Worm (Caenorhabditis elegans) whole organism, L1 larva: Measurements from ENCODE around the gene F46B6.4.

Source experiments
- C04F5.9 ChIP-seq: sonication (generic microtip); optimal IDR thresholded peaks from 2 replicates; lab custom pipeline; 2016; ENCODE audit warnings: missing genetic modification characterization, missing compliant biosample characterization
- C16A3.4 ChIP-seq: fragments of 150-350 bp; optimal IDR thresholded peaks from 2 replicates; lab custom pipeline; 2014; ENCODE audit warnings: missing biosample characterization, missing genetic modification characterization
- C34B4.2 ChIP-seq: sonication (generic microtip); optimal IDR thresholded peaks from 2 replicates; lab custom pipeline; 2017; ENCODE audit warnings: mild to moderate bottlenecking, missing genetic modification characterization, missing compliant biosample characterization
- F16B12.6 ChIP-seq: fragments of 150-350 bp; optimal IDR thresholded peaks from 2 replicates; lab custom pipeline; 2014; ENCODE audit warnings: missing biosample characterization, missing genetic modification characterization
- alr-1 ChIP-seq: fragments of 200-800 bp; sonication (Bioruptor generic); optimal IDR thresholded peaks from 2 replicates; lab custom pipeline; 2018; ENCODE audit warnings: borderline replicate concordance, mild to moderate bottlenecking, missing genetic modification characterization, missing compliant biosample characterization
- aly-2 ChIP-seq: fragments of 150-350 bp; optimal IDR thresholded peaks from 2 replicates; lab custom pipeline; 2014; ENCODE audit warnings: missing biosample characterization, missing genetic modification characterization
- ama-1 ChIP-seq: fragments of 150-350 bp; optimal IDR thresholded peaks from 2 replicates; lab custom pipeline; 2014
- blmp-1 ChIP-seq: fragments of 150-350 bp; optimal IDR thresholded peaks from 2 replicates; lab custom pipeline; 2014; ENCODE audit warnings: missing biosample characterization, missing genetic modification characterization
- ceh-63 ChIP-seq: fragments of 200-800 bp; sonication (Bioruptor generic); optimal IDR thresholded peaks from 2 replicates; lab custom pipeline; 2018; ENCODE audit warnings: mild to moderate bottlenecking, missing genetic modification characterization, missing compliant biosample characterization
- ceh-8 ChIP-seq: fragments of 200-800 bp; sonication (Bioruptor generic); optimal IDR thresholded peaks from 2 replicates; lab custom pipeline; 2018; ENCODE audit warnings: mild to moderate bottlenecking, missing genetic modification characterization, moderate library complexity, missing compliant biosample characterization
- ceh-90 ChIP-seq: sonication (generic microtip); optimal IDR thresholded peaks from 2 replicates; lab custom pipeline; 2016; ENCODE audit warnings: missing genetic modification characterization, missing compliant biosample characterization
- ces-1 ChIP-seq: fragments of 150-350 bp; optimal IDR thresholded peaks from 2 replicates; lab custom pipeline; 2014; ENCODE audit warnings: missing biosample characterization, missing genetic modification reagents, missing genetic modification characterization
- dpl-1 ChIP-seq, 3 experiments: fragments of 150-350 bp in 2 of 3; sonication (generic microtip) in 1 of 3; optimal IDR thresholded peaks; 2 replicates each; lab custom pipeline; 2014 to 2017; ENCODE audit warnings: missing biosample characterization in 3 of 3, missing genetic modification characterization in 3 of 3, missing genetic modification reagents in 3 of 3
- dsc-1 ChIP-seq: sonication (generic microtip); optimal IDR thresholded peaks from 2 replicates; lab custom pipeline; 2016; ENCODE audit warnings: mild to moderate bottlenecking, missing genetic modification characterization, missing compliant biosample characterization
- efl-3 ChIP-seq: fragments of 200-800 bp; sonication (Bioruptor generic); optimal IDR thresholded peaks from 2 replicates; lab custom pipeline; 2018; ENCODE audit warnings: mild to moderate bottlenecking, missing genetic modification characterization, missing compliant biosample characterization
- egl-13 ChIP-seq: sonication (generic microtip); optimal IDR thresholded peaks from 2 replicates; lab custom pipeline; 2016; ENCODE audit warnings: missing genotype, missing genetic modification reagents, missing genetic modification characterization, missing compliant biosample characterization
- elt-2 ChIP-seq: sonication (generic microtip); optimal IDR thresholded peaks from 2 replicates; lab custom pipeline; 2016; ENCODE audit warnings: missing genetic modification characterization, mild to moderate bottlenecking, inconsistent platforms, missing compliant biosample characterization, missing genetic modification reagents
- elt-3 ChIP-seq, 6 experiments: fragments of 150-350 bp in 1 of 6; sonication (generic microtip); optimal IDR thresholded peaks; 2 replicates each; lab custom pipeline; 2017 to 2018; ENCODE audit warnings: missing biosample characterization in 6 of 6, missing genetic modification characterization in 6 of 6, inconsistent platforms in 1 of 6
- ets-5 ChIP-seq: fragments of 200-800 bp; sonication (Bioruptor generic); IDR thresholded peaks from 2 replicates; pipeline ENCODE4 v1.3.6; 2022; ENCODE audit warnings: missing genetic modification characterization, missing compliant biosample characterization
- fkh-10 ChIP-seq: sonication (generic microtip); optimal IDR thresholded peaks from 2 replicates; lab custom pipeline; 2017; ENCODE audit warnings: missing biosample characterization, missing genetic modification reagents, missing genetic modification characterization
- fkh-8 ChIP-seq: sonication (generic microtip); optimal IDR thresholded peaks from 2 replicates; lab custom pipeline; 2016; ENCODE audit warnings: mild to moderate bottlenecking, missing genetic modification characterization, missing compliant biosample characterization
- fos-1 ChIP-seq: fragments of 150-350 bp; optimal IDR thresholded peaks from 2 replicates; lab custom pipeline; 2014; ENCODE audit warnings: missing biosample characterization, missing genetic modification characterization
- hlh-17 ChIP-seq: fragments of 200-800 bp; sonication (Bioruptor generic); optimal IDR thresholded peaks from 2 replicates; lab custom pipeline; 2018; ENCODE audit warnings: missing genetic modification characterization, mild to moderate bottlenecking, missing compliant biosample characterization, moderate library complexity, borderline replicate concordance
- irx-1 ChIP-seq: sonication (generic microtip); optimal IDR thresholded peaks from 2 replicates; lab custom pipeline; 2016; ENCODE audit warnings: missing genetic modification characterization, missing compliant biosample characterization
- isw-1 ChIP-seq: fragments of 200-800 bp; sonication (Bioruptor generic); IDR thresholded peaks from 2 replicates; pipeline ENCODE4 v1.3.6; 2022; ENCODE audit warnings: missing genetic modification characterization, missing compliant biosample characterization
- lin-13 ChIP-seq: fragments of 150-350 bp; optimal IDR thresholded peaks from 2 replicates; lab custom pipeline; 2014; ENCODE audit warnings: missing biosample characterization, missing genetic modification reagents, missing genetic modification characterization
- lin-15B ChIP-seq: fragments of 150-350 bp; sonication (generic microtip); optimal IDR thresholded peaks from 3 replicates; lab custom pipeline; 2014; ENCODE audit warnings: missing biosample characterization, missing genetic modification characterization
- lir-3 ChIP-seq: sonication (generic microtip); optimal IDR thresholded peaks from 2 replicates; lab custom pipeline; 2016; ENCODE audit warnings: mild to moderate bottlenecking, missing genetic modification characterization, moderate library complexity, missing compliant biosample characterization; ENCODE audit not compliant: poor library complexity
- lsy-2 ChIP-seq, 2 experiments: fragments of 150-350 bp; optimal IDR thresholded peaks; 2 replicates each; lab custom pipeline; 2014; ENCODE audit warnings: missing biosample characterization in 2 of 2, missing genetic modification characterization in 2 of 2
- nhr-11 ChIP-seq: fragments of 150-350 bp; optimal IDR thresholded peaks from 2 replicates; lab custom pipeline; 2014; ENCODE audit warnings: missing biosample characterization, missing genetic modification characterization
- nhr-12 ChIP-seq: sonication (generic microtip); optimal IDR thresholded peaks from 2 replicates; lab custom pipeline; 2017; ENCODE audit warnings: missing biosample characterization, missing genetic modification characterization
- nhr-28 ChIP-seq: fragments of 150-350 bp; optimal IDR thresholded peaks from 2 replicates; lab custom pipeline; 2014; ENCODE audit warnings: missing biosample characterization, missing genetic modification characterization
- nhr-47 ChIP-seq: sonication (generic microtip); optimal IDR thresholded peaks from 2 replicates; lab custom pipeline; 2016; ENCODE audit warnings: mild to moderate bottlenecking, missing genetic modification characterization, moderate library complexity, missing compliant biosample characterization
- nhr-71 ChIP-seq: sonication (generic microtip); optimal IDR thresholded peaks from 2 replicates; lab custom pipeline; 2016; ENCODE audit warnings: mild to moderate bottlenecking, missing genetic modification characterization, moderate library complexity, missing compliant biosample characterization
- nhr-76 ChIP-seq: sonication (generic microtip); optimal IDR thresholded peaks from 2 replicates; lab custom pipeline; 2017; ENCODE audit warnings: missing biosample characterization, missing genetic modification characterization
- nhr-90 ChIP-seq: sonication (generic microtip); optimal IDR thresholded peaks from 2 replicates; lab custom pipeline; 2016; ENCODE audit warnings: mild to moderate bottlenecking, missing genetic modification characterization, missing compliant biosample characterization; ENCODE audit not compliant: poor library complexity
- rnt-1 ChIP-seq: sonication (generic microtip); optimal IDR thresholded peaks from 2 replicates; lab custom pipeline; 2016; ENCODE audit warnings: mild to moderate bottlenecking, missing genetic modification characterization, moderate library complexity, missing compliant biosample characterization
- skn-1 ChIP-seq: fragments of 150-350 bp; optimal IDR thresholded peaks from 2 replicates; lab custom pipeline; 2014; ENCODE audit warnings: missing biosample characterization, missing genetic modification characterization
- snu-23 ChIP-seq: sonication (generic microtip); optimal IDR thresholded peaks from 2 replicates; lab custom pipeline; 2016; ENCODE audit warnings: missing genetic modification characterization, missing compliant biosample characterization
- sptf-1 ChIP-seq: fragments of 150-350 bp; optimal IDR thresholded peaks from 2 replicates; lab custom pipeline; 2014; ENCODE audit warnings: missing biosample characterization, missing genetic modification characterization
- sup-37 ChIP-seq: fragments of 200-800 bp; sonication (Bioruptor generic); optimal IDR thresholded peaks from 2 replicates; lab custom pipeline; 2018; ENCODE audit warnings: mild to moderate bottlenecking, missing genetic modification characterization, missing compliant biosample characterization
- swsn-7 ChIP-seq: sonication (generic microtip); optimal IDR thresholded peaks from 2 replicates; lab custom pipeline; 2016; ENCODE audit warnings: missing genetic modification characterization, missing compliant biosample characterization
- tbx-2 ChIP-seq: sonication (generic microtip); optimal IDR thresholded peaks from 2 replicates; lab custom pipeline; 2016; ENCODE audit warnings: missing genetic modification characterization, missing compliant biosample characterization
- unc-130 ChIP-seq: fragments of 150-350 bp; optimal IDR thresholded peaks from 2 replicates; lab custom pipeline; 2017; ENCODE audit warnings: missing biosample characterization, missing genetic modification characterization, inconsistent platforms
- unc-30 ChIP-seq: sonication (generic microtip); optimal IDR thresholded peaks from 2 replicates; lab custom pipeline; 2017; ENCODE audit warnings: missing biosample characterization, missing genetic modification characterization
- unc-62 ChIP-seq: fragments of 150-350 bp; optimal IDR thresholded peaks from 2 replicates; lab custom pipeline; 2014; ENCODE audit warnings: missing biosample characterization, missing genetic modification reagents, missing genetic modification characterization
- unc-86 ChIP-seq: sonication (generic microtip); optimal IDR thresholded peaks from 2 replicates; lab custom pipeline; 2016; ENCODE audit warnings: missing genetic modification characterization, missing compliant biosample characterization
- unc-98 ChIP-seq: fragments of 200-800 bp; sonication (Bioruptor generic); IDR thresholded peaks from 2 replicates; pipeline ENCODE4 v1.3.6; 2022; ENCODE audit warnings: missing genetic modification characterization, missing compliant biosample characterization
- vab-15 ChIP-seq: sonication (generic microtip); optimal IDR thresholded peaks from 2 replicates; lab custom pipeline; 2017; ENCODE audit warnings: missing genotype, mild to moderate bottlenecking, missing genetic modification characterization, missing compliant biosample characterization
- xbp-1 ChIP-seq: sonication (generic microtip); optimal IDR thresholded peaks from 2 replicates; lab custom pipeline; 2016; ENCODE audit warnings: missing genetic modification characterization, missing compliant biosample characterization
- zag-1 ChIP-seq: fragments of 150-350 bp; optimal IDR thresholded peaks from 2 replicates; lab custom pipeline; 2014; ENCODE audit warnings: missing biosample characterization, missing genetic modification characterization
- zip-4 ChIP-seq: fragments of 200-800 bp; sonication (Bioruptor generic); optimal IDR thresholded peaks from 2 replicates; lab custom pipeline; 2018; ENCODE audit warnings: mild to moderate bottlenecking, missing genetic modification characterization, moderate library complexity, missing compliant biosample characterization

The F46B6.4 gene

ce11 chrV:9729462-9730162, 49.7 kb downstream of the F46B6.4 start, which contains the start of the genes aagr-3 and drap-1 (continued):
- TF ChIP-seq tbx-2 (tag; lab: Kevin White, UChicago) (no peak), ama-1 (lab: Kevin White, UChicago) (peak; percentile 37), blmp-1 (peak; percentile 67), vab-15 (tag; lab: Kevin White, UChicago) (no peak), unc-130 (tag; lab: Kevin White, UChicago) (no peak), hlh-17 (GFP tag; lab: Kevin White, UChicago) (no peak), zag-1 (no peak), unc-86 (no peak), ces-1 (no peak), egl-13 (tag; lab: Kevin White, UChicago) (no peak), skn-1 (peak; percentile 12), C34B4.2 (tag; lab: Kevin White, UChicago) (no peak), nhr-76 (tag; lab: Kevin White, UChicago) (no peak), isw-1 (GFP tag; lab: Robert Waterston, UW) (no peak), elt-3 (tag; optimal IDR thresholded peaks at IDR 0.05; lab: Kevin White, UChicago) (peak in 1 of 6 experiments; percentile 65), nhr-28 (tag; lab: Kevin White, UChicago) (no peak), nhr-12 (no peak), ets-5 (no peak), fos-1 (tag; lab: Kevin White, UChicago) (peak; percentile 36), zip-4 (GFP tag; lab: Kevin White, UChicago) (no peak), ceh-8 (GFP tag; lab: Kevin White, UChicago) (no peak), elt-2 (tag; lab: Kevin White, UChicago) (peak; percentile 11), lin-13 (GFP tag; lab: Kevin White, UChicago) (peak; percentile 39), sup-37 (GFP tag; lab: Kevin White, UChicago) (no peak), ceh-63 (GFP tag; lab: Kevin White, UChicago) (no peak), irx-1 (tag; lab: Kevin White, UChicago) (no peak), sptf-1 (tag; lab: Kevin White, UChicago) (no peak), rnt-1 (tag; lab: Kevin White, UChicago) (peak; percentile 12), C04F5.9 (tag; lab: Kevin White, UChicago) (no peak), nhr-90 (tag; lab: Kevin White, UChicago) (peak; percentile 50), nhr-11 (tag; lab: Kevin White, UChicago) (no peak), snu-23 (GFP tag; lab: Kevin White, UChicago) (peak; percentile 51), fkh-8 (tag; lab: Kevin White, UChicago) (no peak), aly-2 (tag; lab: Kevin White, UChicago) (no peak), unc-98 (GFP tag; lab: Robert Waterston, UW) (no peak), lsy-2 (tag; optimal IDR thresholded peaks at IDR 0.05; lab: Kevin White, UChicago) (peak; percentile 51 to 88), dpl-1 (GFP tag; optimal IDR thresholded peaks at IDR 0.05; lab: Kevin White, UChicago) (peak; percentile 52 to 84 (median 75)), efl-3 (no peak), lin-15B (tag; lab: Kevin White, UChicago) (peak; percentile 56), C16A3.4 (peak; percentile 76), ceh-90 (tag; lab: Kevin White, UChicago) (no peak), nhr-71 (tag; lab: Kevin White, UChicago) (peak; percentile 63), alr-1 (tag; lab: Kevin White, UChicago) (no peak), F16B12.6 (tag; lab: Kevin White, UChicago) (no peak), nhr-47 (tag; lab: Kevin White, UChicago) (peak; percentile 20), unc-30 (tag; lab: Kevin White, UChicago) (no peak), swsn-7 (tag; lab: Kevin White, UChicago) (peak; percentile 36), lir-3 (tag; lab: Kevin White, UChicago) (no peak), fkh-10 (GFP tag; lab: Kevin White, UChicago) (no peak), xbp-1 (tag; lab: Kevin White, UChicago) (peak; percentile 99), unc-62 (GFP tag; lab: Kevin White, UChicago) (no peak), dsc-1 (tag; lab: Kevin White, UChicago) (no peak)
